Worm (Caenorhabditis elegans) whole organism, early embryonic: ENCODE measurements around the gene fbxb-2.

Experiments
- B0310.2 ChIP-seq: sonication (generic microtip); optimal IDR thresholded peaks from 2 replicates; lab custom pipeline; 2016; ENCODE audit warnings: mild to moderate bottlenecking, missing genetic modification characterization, missing compliant biosample characterization
- F13C5.2 ChIP-seq: sonication (generic microtip); optimal IDR thresholded peaks from 2 replicates; lab custom pipeline; 2017; ENCODE audit warnings: mild to moderate bottlenecking, missing genetic modification characterization, inconsistent platforms, missing compliant biosample characterization
- aly-1 ChIP-seq: sonication (generic microtip); optimal IDR thresholded peaks from 2 replicates; lab custom pipeline; 2016; ENCODE audit warnings: missing genetic modification characterization, missing compliant biosample characterization
- ama-1 ChIP-seq: fragments of 150-350 bp; optimal IDR thresholded peaks from 2 replicates; lab custom pipeline; 2014
- ceh-13 ChIP-seq: fragments of 200-800 bp; sonication (Bioruptor generic); optimal IDR thresholded peaks from 2 replicates; lab custom pipeline; 2018; ENCODE audit warnings: mild to moderate bottlenecking, missing genetic modification characterization, missing compliant biosample characterization
- ceh-36 ChIP-seq: sonication (generic microtip); optimal IDR thresholded peaks from 2 replicates; lab custom pipeline; 2016; ENCODE audit warnings: missing genetic modification characterization, inconsistent platforms, missing compliant biosample characterization
- ets-7 ChIP-seq: sonication (generic microtip); optimal IDR thresholded peaks from 2 replicates; lab custom pipeline; 2016; ENCODE audit warnings: missing genotype, missing genetic modification characterization, missing compliant biosample characterization
- flt-1 ChIP-seq: fragments of 200-800 bp; sonication (Bioruptor generic); IDR thresholded peaks from 2 replicates; pipeline ENCODE4 v1.3.6; 2022; ENCODE audit warnings: missing genetic modification characterization, missing compliant biosample characterization
- hmbx-1 ChIP-seq: sonication (generic microtip); optimal IDR thresholded peaks from 2 replicates; lab custom pipeline; 2016; ENCODE audit warnings: mild to moderate bottlenecking, missing genetic modification characterization, missing compliant biosample characterization
- hmg-4 ChIP-seq: fragments of 200-800 bp; sonication (Bioruptor generic); optimal IDR thresholded peaks from 2 replicates; lab custom pipeline; 2018; ENCODE audit warnings: mild to moderate bottlenecking, missing genetic modification characterization, missing compliant biosample characterization
- hnd-1 ChIP-seq: sonication (generic microtip); optimal IDR thresholded peaks from 2 replicates; lab custom pipeline; 2016; ENCODE audit warnings: missing genetic modification characterization, missing compliant biosample characterization
- pes-1 ChIP-seq: fragments of 200-800 bp; sonication (Bioruptor generic); IDR thresholded peaks from 2 replicates; pipeline ENCODE4 v1.3.6; 2022; ENCODE audit warnings: missing genetic modification reagents, missing genetic modification characterization, missing compliant biosample characterization
- scrt-1 ChIP-seq: fragments of 200-800 bp; sonication (Bioruptor generic); IDR thresholded peaks from 2 replicates; pipeline ENCODE4 v1.3.6; 2022; ENCODE audit warnings: missing genetic modification characterization, missing compliant biosample characterization
- sea-1 ChIP-seq: fragments of 200-800 bp; sonication (Bioruptor generic); conservative IDR thresholded peaks from 2 replicates; pipeline ENCODE4 v1.3.6; 2022; ENCODE audit warnings: missing genetic modification characterization, missing compliant biosample characterization
- tbx-11 ChIP-seq: fragments of 200-800 bp; sonication (Bioruptor generic); IDR thresholded peaks from 2 replicates; pipeline ENCODE4 v1.3.6; 2022; ENCODE audit warnings: missing genetic modification characterization, missing compliant biosample characterization
- tbx-37 ChIP-seq: fragments of 200-800 bp; sonication (Bioruptor generic); conservative IDR thresholded peaks from 2 replicates; pipeline ENCODE4 v1.3.6; 2022; ENCODE audit warnings: missing genetic modification reagents, missing genetic modification characterization, missing compliant biosample characterization
- tra-4 ChIP-seq: sonication (generic microtip); optimal IDR thresholded peaks from 2 replicates; lab custom pipeline; 2017; ENCODE audit warnings: missing genetic modification characterization, missing compliant biosample characterization

fbxb-2 gene

ce11 chrV:19201190-19201589, 35.9 kb downstream of the fbxb-2 start:
- TF ChIP-seq ets-7 (tag; lab: Kevin White, UChicago) (no peak), B0310.2 (tag; lab: Kevin White, UChicago) (no peak), scrt-1 (GFP tag; lab: Robert Waterston, UW) (no peak), tra-4 (tag; lab: Kevin White, UChicago) (no peak), hmg-4 (GFP tag; lab: Kevin White, UChicago) (no peak), hmbx-1 (tag; lab: Kevin White, UChicago) (no peak), ama-1 (lab: Kevin White, UChicago) (no peak), pes-1 (no peak), ceh-36 (tag; lab: Kevin White, UChicago) (no peak), tbx-37 (GFP tag; lab: Robert Waterston, UW) (no peak), sea-1 (GFP tag; lab: Robert Waterston, UW) (no peak), hnd-1 (tag; lab: Kevin White, UChicago) (no peak)

ce11 chrV:19189963-19190597, 47.0 kb downstream of the fbxb-2 start, which contains the start of the genes Y39B6A.3 and pph-5:
TSS of gene Y39B6A.3 (minus strand) at chrV:19190013.
TSS of gene pph-5 (plus strand) at chrV:19190547.
- TF ChIP-seq ceh-36 (tag; lab: Kevin White, UChicago) (no peak), hmbx-1 (tag; lab: Kevin White, UChicago) (no peak), hnd-1 (tag; lab: Kevin White, UChicago) (no peak), scrt-1 (GFP tag; lab: Robert Waterston, UW) (no peak), tbx-37 (GFP tag; lab: Robert Waterston, UW) (no peak), B0310.2 (tag; lab: Kevin White, UChicago) (no peak), tra-4 (tag; lab: Kevin White, UChicago) (no peak), F13C5.2 (peak; percentile 28), aly-1 (tag; lab: Kevin White, UChicago) (no peak), ceh-13 (GFP tag; lab: Kevin White, UChicago) (no peak), tbx-11 (GFP tag; lab: Robert Waterston, UW) (0 out of 2 replicates have a peak, but pooled peaks have one; percentile 11), pes-1 (no peak), flt-1 (no peak), ama-1 (lab: Kevin White, UChicago) (no peak)
